Fruit fly (Drosophila melanogaster): ENCODE data around the gene RpS19b.

RpS19b gene

dm6 chr3R:23962781-23963222 is 29.5 kb upstream of the RpS19b start, which contains the start of gene CG31140:
Gene CG31140, plus strand, starts transcription at chr3R:23963180.
- no peak for TF ChIP-seq psq (GFP tag; optimal IDR thresholded peaks at IDR 0.05)
- no peak for TF ChIP-seq brk (GFP tag; optimal IDR thresholded peaks at IDR 0.05)
- no peak for TF ChIP-seq dsf (GFP tag; optimal IDR thresholded peaks at IDR 0.05; ENCODE audit: borderline replicate concordance)
- no peak for TF ChIP-seq br (GFP tag; optimal IDR thresholded peaks at IDR 0.05)
- no peak for TF ChIP-seq usp (GFP tag; optimal IDR thresholded peaks at IDR 0.05)
- TF ChIP-seq Vsx2 (GFP tag; optimal IDR thresholded peaks at IDR 0.05; ENCODE audit: partially characterized antibody) = peak; percentile 10
- TF ChIP-seq jim (GFP tag; optimal IDR thresholded peaks at IDR 0.05) = no peak
- no peak for TF ChIP-seq GATAd (GFP tag; optimal IDR thresholded peaks at IDR 0.05)
- no peak for TF ChIP-seq Dfd (GFP tag; optimal IDR thresholded peaks at IDR 0.05)
- TF ChIP-seq dl (GFP tag; optimal IDR thresholded peaks at IDR 0.05; ENCODE audit: insufficient read depth in 1 of 2, partially characterized antibody in 2 of 2) = peak in 1 of 2 experiments; percentile 6
- TF ChIP-seq fru (GFP tag; optimal IDR thresholded peaks at IDR 0.05) = no peak
- no peak for TF ChIP-seq Abd-B (GFP tag; optimal IDR thresholded peaks at IDR 0.05)
- TF ChIP-seq h (GFP tag; optimal IDR thresholded peaks at IDR 0.05) = no peak
- TF ChIP-seq N (GFP tag; optimal IDR thresholded peaks at IDR 0.05) = no peak
- TF ChIP-seq lola (GFP tag; optimal IDR thresholded peaks at IDR 0.05) = no peak
- no peak for TF ChIP-seq tai (GFP tag; optimal IDR thresholded peaks at IDR 0.05)
- TF ChIP-seq Jra (GFP tag; optimal IDR thresholded peaks at IDR 0.05) = no peak
- peak; percentile 43 for TF ChIP-seq Dif (GFP tag; optimal IDR thresholded peaks at IDR 0.05; ENCODE audit: partially characterized antibody)
- TF ChIP-seq CG9705 (GFP tag; optimal IDR thresholded peaks at IDR 0.05) = no peak
- no peak for TF ChIP-seq HLH106 (tag; optimal IDR thresholded peaks at IDR 0.05)
- peak; percentile 6 for TF ChIP-seq rgr (GFP tag; optimal IDR thresholded peaks at IDR 0.05)
- no peak for TF ChIP-seq woc (GFP tag; optimal IDR thresholded peaks at IDR 0.05)
- TF ChIP-seq Myc (optimal IDR thresholded peaks at IDR 0.05) = no peak
- TF ChIP-seq Hr83 (GFP tag; optimal IDR thresholded peaks at IDR 0.05; ENCODE audit: poor library complexity, severe bottlenecking) = no peak
- no peak for TF ChIP-seq dmrt93B (GFP tag; optimal IDR thresholded peaks at IDR 0.05)
- TF ChIP-seq Mio (GFP tag; optimal IDR thresholded peaks at IDR 0.05) = no peak
- TF ChIP-seq Hnf4 (GFP tag; optimal IDR thresholded peaks at IDR 0.05) = no peak
- no peak for TF ChIP-seq foxo (GFP tag; optimal IDR thresholded peaks at IDR 0.05)
- TF ChIP-seq Sp1 (GFP tag; optimal IDR thresholded peaks at IDR 0.05) = peak; percentile 26
- TF ChIP-seq sage (GFP tag; optimal IDR thresholded peaks at IDR 0.05) = no peak
- TF ChIP-seq OdsH (GFP tag; optimal IDR thresholded peaks at IDR 0.05) = no peak
- TF ChIP-seq sv (GFP tag; optimal IDR thresholded peaks at IDR 0.05) = no peak
- TF ChIP-seq ey (GFP tag; optimal IDR thresholded peaks at IDR 0.05) = no peak
- TF ChIP-seq CG32264 (GFP tag; optimal IDR thresholded peaks at IDR 0.05) = no peak
- TF ChIP-seq CrebA (GFP tag; optimal IDR thresholded peaks at IDR 0.05; ENCODE audit: borderline replicate concordance) = no peak
- TF ChIP-seq pan (optimal IDR thresholded peaks at IDR 0.05) = no peak
- no peak for TF ChIP-seq Hr78 (GFP tag; optimal IDR thresholded peaks at IDR 0.05)
- TF ChIP-seq Rel (GFP tag; optimal IDR thresholded peaks at IDR 0.05) = no peak
- TF ChIP-seq Rel (tag; optimal IDR thresholded peaks at IDR 0.05) = peak; percentile 22

dm6 chr3R:23960865-23961264 is 27.5 kb upstream of the RpS19b start:
- TF ChIP-seq dl (GFP tag; optimal IDR thresholded peaks at IDR 0.05; ENCODE audit: insufficient read depth in 1 of 2, partially characterized antibody in 2 of 2) (no peak), Vsx2 (GFP tag; optimal IDR thresholded peaks at IDR 0.05; ENCODE audit: partially characterized antibody) (no peak), CG32264 (GFP tag; optimal IDR thresholded peaks at IDR 0.05) (no peak), CG9705 (GFP tag; optimal IDR thresholded peaks at IDR 0.05) (no peak), pan (optimal IDR thresholded peaks at IDR 0.05) (no peak), Hr78 (GFP tag; optimal IDR thresholded peaks at IDR 0.05) (no peak)

Measured in whole organism, wandering third instar larva.